Fruit fly (Drosophila melanogaster) whole organism: ENCODE measurements around the gene disco-r.

ENCODE experiments used
- CG8478 ChIP-seq: fragments of >200 bp; optimal IDR thresholded peaks from 2 replicates; lab custom pipeline; 2018; ENCODE audit warnings: inconsistent platforms
- Dll ChIP-seq: fragments of >200 bp; optimal IDR thresholded peaks from 2 replicates; lab custom pipeline; 2017
- EcR ChIP-seq, 2 experiments: fragments of >200 bp; optimal IDR thresholded peaks; 2 replicates each; lab custom pipeline; 2017; ENCODE audit warnings: missing biosample characterization in 2 of 2, missing genetic modification characterization in 2 of 2, missing genetic modification reagents in 2 of 2
- pan ChIP-seq: fragments of >200 bp; optimal IDR thresholded peaks from 2 replicates; lab custom pipeline; 2017
- psq ChIP-seq: fragments of >200 bp; optimal IDR thresholded peaks from 2 replicates; lab custom pipeline; 2017
- usp ChIP-seq: fragments of >200 bp; optimal IDR thresholded peaks from 2 replicates; lab custom pipeline; 2017; ENCODE audit warnings: missing biosample characterization, missing genetic modification characterization, mixed read lengths

disco-r gene

dm6 chrX:16148974-16149373, at the start of gene disco-r:
Gene disco-r (minus strand): TSS chrX:16148977.
- TF ChIP-seq CG8478 (peak; percentile 56), Dll (peak; percentile 41), psq (no peak), EcR (GFP tag; optimal IDR thresholded peaks at IDR 0.05; lab: Kevin White, UChicago) (peak; percentile 47 to 80)

- TF ChIP-seq CG8478 (no peak), psq (no peak), pan (lab: Kevin White, UChicago) (no peak), Dll (no peak), EcR (GFP tag; optimal IDR thresholded peaks at IDR 0.05; lab: Kevin White, UChicago) (no peak), usp (GFP tag; lab: Kevin White, UChicago) (no peak)
Measured at dm6 chrX:16193814-16194213, 45.0 kb upstream of the disco-r start.

- TF ChIP-seq EcR (GFP tag; optimal IDR thresholded peaks at IDR 0.05; lab: Kevin White, UChicago) (no peak), CG8478 (no peak), usp (GFP tag; lab: Kevin White, UChicago) (no peak), psq (no peak), pan (lab: Kevin White, UChicago) (no peak), Dll (no peak)
Measured at dm6 chrX:16175079-16175478, 26.3 kb upstream of the disco-r start.

- TF ChIP-seq pan (lab: Kevin White, UChicago) (no peak), psq (no peak)
Measured at dm6 chrX:16171427-16171826, 22.6 kb upstream of the disco-r start.

- no peak for TF ChIP-seq pan (lab: Kevin White, UChicago)
- TF ChIP-seq EcR (GFP tag; optimal IDR thresholded peaks at IDR 0.05; lab: Kevin White, UChicago): no peak
- no peak for TF ChIP-seq usp (GFP tag; lab: Kevin White, UChicago)
- TF ChIP-seq Dll: no peak
- TF ChIP-seq psq: no peak
- no peak for TF ChIP-seq CG8478
Measured at dm6 chrX:16158270-16158926, 9.6 kb upstream of the disco-r start.

- TF ChIP-seq CG8478 (no peak), usp (GFP tag; lab: Kevin White, UChicago) (no peak), psq (no peak), Dll (no peak), pan (lab: Kevin White, UChicago) (no peak), EcR (GFP tag; optimal IDR thresholded peaks at IDR 0.05; lab: Kevin White, UChicago) (no peak)
Measured at dm6 chrX:16157445-16157844, 8.7 kb upstream of the disco-r start.

- TF ChIP-seq pan (lab: Kevin White, UChicago): no peak
- no peak for TF ChIP-seq Dll
- no peak for TF ChIP-seq EcR (GFP tag; optimal IDR thresholded peaks at IDR 0.05; lab: Kevin White, UChicago)
- TF ChIP-seq usp (GFP tag; lab: Kevin White, UChicago): no peak
- TF ChIP-seq CG8478: no peak
- no peak for TF ChIP-seq psq
Measured at dm6 chrX:16150560-16150959, 1.8 kb upstream of the disco-r start.

dm6 chrX:16147638-16148233, 1.0 kb downstream of the disco-r start:
- TF ChIP-seq Dll (peak; percentile 57), pan (lab: Kevin White, UChicago) (no peak), EcR (GFP tag; optimal IDR thresholded peaks at IDR 0.05; lab: Kevin White, UChicago) (no peak), CG8478 (peak; percentile 84), usp (GFP tag; lab: Kevin White, UChicago) (no peak), psq (no peak)

- TF ChIP-seq Dll (no peak), EcR (GFP tag; optimal IDR thresholded peaks at IDR 0.05; lab: Kevin White, UChicago) (no peak), usp (GFP tag; lab: Kevin White, UChicago) (no peak), pan (lab: Kevin White, UChicago) (no peak), CG8478 (no peak), psq (no peak)
Measured at dm6 chrX:16143012-16143411, 5.8 kb downstream of the disco-r start.

- TF ChIP-seq CG8478 (no peak), EcR (GFP tag; optimal IDR thresholded peaks at IDR 0.05; lab: Kevin White, UChicago) (no peak), Dll (no peak), pan (lab: Kevin White, UChicago) (no peak)
Measured at dm6 chrX:16140603-16141002, 8.2 kb downstream of the disco-r start.

- no peak for TF ChIP-seq CG8478
- no peak for TF ChIP-seq EcR (GFP tag; optimal IDR thresholded peaks at IDR 0.05; lab: Kevin White, UChicago)
- TF ChIP-seq Dll: no peak
- no peak for TF ChIP-seq psq
- no peak for TF ChIP-seq usp (GFP tag; lab: Kevin White, UChicago)
Measured at dm6 chrX:16139030-16139429, 9.7 kb downstream of the disco-r start.

- TF ChIP-seq EcR (GFP tag; optimal IDR thresholded peaks at IDR 0.05; lab: Kevin White, UChicago) (no peak), CG8478 (no peak)
Measured at dm6 chrX:16135920-16136319, 12.9 kb downstream of the disco-r start.

- TF ChIP-seq pan (lab: Kevin White, UChicago) (no peak), EcR (GFP tag; optimal IDR thresholded peaks at IDR 0.05; lab: Kevin White, UChicago) (no peak), Dll (no peak), psq (no peak), CG8478 (no peak), usp (GFP tag; lab: Kevin White, UChicago) (no peak)
Measured at dm6 chrX:16135391-16135790, 13.4 kb downstream of the disco-r start.
